Worm (Caenorhabditis elegans) whole organism, L2 larva: ENCODE data around the gene Y48B6A.1.

ENCODE experiments used
- ZK546.5 ChIP-seq: sonication (generic microtip); optimal IDR thresholded peaks from 2 replicates; lab custom pipeline; 2017; ENCODE audit warnings: missing biosample characterization, missing genetic modification characterization
- blmp-1 ChIP-seq: sonication (generic microtip); optimal IDR thresholded peaks from 2 replicates; lab custom pipeline; 2017; ENCODE audit warnings: missing genetic modification characterization, mild to moderate bottlenecking, missing compliant biosample characterization, antibody characterized with exemption, moderate library complexity; ENCODE audit not compliant: insufficient read depth
- ceh-82 ChIP-seq: fragments of 150-350 bp; optimal IDR thresholded peaks from 2 replicates; lab custom pipeline; 2014; ENCODE audit warnings: missing biosample characterization, missing genetic modification characterization
- egl-27 ChIP-seq: sonication (generic microtip); optimal IDR thresholded peaks from 3 replicates; lab custom pipeline; 2017; ENCODE audit warnings: missing biosample characterization, missing genetic modification reagents, missing genetic modification characterization
- elt-3 ChIP-seq: sonication (generic microtip); optimal IDR thresholded peaks from 2 replicates; lab custom pipeline; 2017; ENCODE audit warnings: missing biosample characterization, missing genetic modification characterization
- lin-13 ChIP-seq: fragments of 150-350 bp; optimal IDR thresholded peaks from 2 replicates; lab custom pipeline; 2014; ENCODE audit warnings: missing biosample characterization, missing genetic modification reagents, missing genetic modification characterization
- nhr-237 ChIP-seq: fragments of 150-350 bp; optimal IDR thresholded peaks from 2 replicates; lab custom pipeline; 2014; ENCODE audit warnings: missing biosample characterization, missing genetic modification characterization
- nhr-77 ChIP-seq: fragments of 150-350 bp; optimal IDR thresholded peaks from 2 replicates; lab custom pipeline; 2014; ENCODE audit warnings: missing biosample characterization, missing genetic modification characterization
- peb-1 ChIP-seq: fragments of 150-350 bp; optimal IDR thresholded peaks from 2 replicates; lab custom pipeline; 2014; ENCODE audit warnings: missing biosample characterization, missing genetic modification characterization
- skn-1 ChIP-seq: sonication (generic microtip); optimal IDR thresholded peaks from 2 replicates; lab custom pipeline; 2017; ENCODE audit warnings: missing biosample characterization, missing genetic modification characterization
- unc-55 ChIP-seq: fragments of 150-350 bp; sonication (generic microtip); optimal IDR thresholded peaks from 3 replicates; lab custom pipeline; 2014; ENCODE audit warnings: missing biosample characterization, missing genetic modification reagents, missing genetic modification characterization
- zag-1 ChIP-seq: fragments of 150-350 bp; optimal IDR thresholded peaks from 2 replicates; lab custom pipeline; 2014; ENCODE audit warnings: missing biosample characterization, missing genetic modification characterization
- ztf-11 ChIP-seq: sonication (generic microtip); optimal IDR thresholded peaks from 2 replicates; lab custom pipeline; 2017; ENCODE audit warnings: missing biosample characterization, missing genetic modification characterization

- no peak for TF ChIP-seq zag-1
- TF ChIP-seq nhr-77 (tag; lab: Kevin White, UChicago): no peak
- TF ChIP-seq nhr-237 (tag; lab: Kevin White, UChicago): no peak
- TF ChIP-seq skn-1 (tag; lab: Kevin White, UChicago): no peak
- TF ChIP-seq unc-55 (GFP tag; lab: Kevin White, UChicago): no peak
- no peak for TF ChIP-seq elt-3 (tag; lab: Kevin White, UChicago)
- TF ChIP-seq ceh-82: no peak
- no peak for TF ChIP-seq ZK546.5 (tag; lab: Kevin White, UChicago)
- TF ChIP-seq egl-27 (tag; lab: Kevin White, UChicago): no peak
- TF ChIP-seq blmp-1 (tag; lab: Kevin White, UChicago): no peak
- no peak for TF ChIP-seq ztf-11 (tag; lab: Kevin White, UChicago)
- TF ChIP-seq lin-13: no peak
- no peak for TF ChIP-seq peb-1 (tag; lab: Kevin White, UChicago)
Measured at ce11 chrII:14171558-14171957, 17.4 kb upstream of the Y48B6A.1 start, which contains the start of gene eat-2.
